Worm (Caenorhabditis elegans) whole organism, L2 larva: ENCODE results near the gene K09C6.8.
"Not testable (repeated sequence)": the region's sequence is repeated elsewhere in the genome, so short reads cannot be mapped to it uniquely, and the experiment has no call there.

Experiments used
- C34F6.9 ChIP-seq: fragments of 150-350 bp; optimal IDR thresholded peaks from 2 replicates; lab custom pipeline; 2014; ENCODE audit warnings: missing biosample characterization, missing genetic modification characterization
- F13H6.1 ChIP-seq: sonication (generic microtip); optimal IDR thresholded peaks from 2 replicates; lab custom pipeline; 2016; ENCODE audit warnings: missing genetic modification characterization, missing compliant biosample characterization
- R02D3.7 ChIP-seq: fragments of 150-350 bp; optimal IDR thresholded peaks from 2 replicates; lab custom pipeline; 2014; ENCODE audit warnings: missing biosample characterization, missing genetic modification characterization
- alr-1 ChIP-seq: fragments of 150-350 bp; optimal IDR thresholded peaks from 2 replicates; lab custom pipeline; 2014; ENCODE audit warnings: missing biosample characterization, missing genetic modification characterization
- aly-2 ChIP-seq: fragments of 150-350 bp; optimal IDR thresholded peaks from 2 replicates; lab custom pipeline; 2014; ENCODE audit warnings: missing biosample characterization, missing genetic modification characterization
- blmp-1 ChIP-seq: sonication (generic microtip); optimal IDR thresholded peaks from 2 replicates; lab custom pipeline; 2017; ENCODE audit warnings: missing genetic modification characterization, mild to moderate bottlenecking, missing compliant biosample characterization, antibody characterized with exemption, moderate library complexity; ENCODE audit not compliant: insufficient read depth
- ceh-82 ChIP-seq: fragments of 150-350 bp; optimal IDR thresholded peaks from 2 replicates; lab custom pipeline; 2014; ENCODE audit warnings: missing biosample characterization, missing genetic modification characterization
- dmd-4 ChIP-seq: sonication (generic microtip); optimal IDR thresholded peaks from 2 replicates; lab custom pipeline; 2017; ENCODE audit warnings: missing biosample characterization, missing genetic modification characterization
- elt-1 ChIP-seq: fragments of 150-350 bp; optimal IDR thresholded peaks from 2 replicates; lab custom pipeline; 2014; ENCODE audit warnings: missing biosample characterization, missing genetic modification characterization
- elt-3 ChIP-seq: sonication (generic microtip); optimal IDR thresholded peaks from 2 replicates; lab custom pipeline; 2017; ENCODE audit warnings: missing biosample characterization, missing genetic modification characterization
- gmeb-1 ChIP-seq: fragments of 150-350 bp; optimal IDR thresholded peaks from 2 replicates; lab custom pipeline; 2014; ENCODE audit warnings: missing biosample characterization, missing genetic modification characterization
- lin-11 ChIP-seq: fragments of 150-350 bp; sonication (generic microtip); optimal IDR thresholded peaks from 2 replicates; lab custom pipeline; 2014; ENCODE audit warnings: missing biosample characterization, missing genetic modification characterization, inconsistent platforms, mixed read lengths
- lin-13 ChIP-seq: fragments of 150-350 bp; optimal IDR thresholded peaks from 2 replicates; lab custom pipeline; 2014; ENCODE audit warnings: missing biosample characterization, missing genetic modification reagents, missing genetic modification characterization
- mab-5 ChIP-seq: fragments of 150-350 bp; optimal IDR thresholded peaks from 2 replicates; lab custom pipeline; 2014; ENCODE audit warnings: missing biosample characterization, missing genetic modification characterization
- mbf-1 ChIP-seq: sonication (generic microtip); optimal IDR thresholded peaks from 2 replicates; lab custom pipeline; 2017; ENCODE audit warnings: missing biosample characterization, missing genetic modification characterization
- nhr-10 ChIP-seq: sonication (generic microtip); optimal IDR thresholded peaks from 2 replicates; lab custom pipeline; 2017; ENCODE audit warnings: missing biosample characterization, missing genetic modification characterization
- nhr-11 ChIP-seq: fragments of 150-350 bp; optimal IDR thresholded peaks from 2 replicates; lab custom pipeline; 2014; ENCODE audit warnings: missing biosample characterization, missing genetic modification characterization
- nhr-12 ChIP-seq: fragments of 150-350 bp; optimal IDR thresholded peaks from 2 replicates; lab custom pipeline; 2014; ENCODE audit warnings: missing biosample characterization, missing genetic modification characterization
- nhr-21 ChIP-seq: fragments of 150-350 bp; optimal IDR thresholded peaks from 2 replicates; lab custom pipeline; 2014; ENCODE audit warnings: missing biosample characterization, missing genetic modification characterization
- nhr-25 ChIP-seq: fragments of 150-350 bp; sonication (generic microtip); optimal IDR thresholded peaks from 3 replicates; lab custom pipeline; 2014; ENCODE audit warnings: missing biosample characterization, missing genetic modification characterization
- nhr-6 ChIP-seq: fragments of 150-350 bp; optimal IDR thresholded peaks from 2 replicates; lab custom pipeline; 2014; ENCODE audit warnings: missing biosample characterization, missing genetic modification characterization
- nhr-77 ChIP-seq: fragments of 150-350 bp; optimal IDR thresholded peaks from 2 replicates; lab custom pipeline; 2014; ENCODE audit warnings: missing biosample characterization, missing genetic modification characterization
- peb-1 ChIP-seq: fragments of 150-350 bp; optimal IDR thresholded peaks from 2 replicates; lab custom pipeline; 2014; ENCODE audit warnings: missing biosample characterization, missing genetic modification characterization
- sem-4 ChIP-seq: fragments of 150-350 bp; optimal IDR thresholded peaks from 2 replicates; lab custom pipeline; 2014; ENCODE audit warnings: missing biosample characterization, missing genetic modification reagents, missing genetic modification characterization
- skn-1 ChIP-seq: sonication (generic microtip); optimal IDR thresholded peaks from 2 replicates; lab custom pipeline; 2017; ENCODE audit warnings: missing biosample characterization, missing genetic modification characterization
- sma-3 ChIP-seq: sonication (generic microtip); optimal IDR thresholded peaks from 2 replicates; lab custom pipeline; 2016; ENCODE audit warnings: missing genetic modification reagents, missing genetic modification characterization, missing compliant biosample characterization
- sma-9 ChIP-seq, 2 experiments: fragments of 150-350 bp in 1 of 2; sonication (generic microtip) in 1 of 2; optimal IDR thresholded peaks; 2 replicates each; lab custom pipeline; 2014 to 2016; ENCODE audit warnings: missing genetic modification characterization in 2 of 2, mild to moderate bottlenecking in 1 of 2, missing biosample characterization in 1 of 2, missing compliant biosample characterization in 1 of 2, missing genetic modification reagents in 1 of 2, moderate library complexity in 1 of 2
- snpc-4 ChIP-seq: fragments of 150-350 bp; optimal IDR thresholded peaks from 2 replicates; lab custom pipeline; 2014; ENCODE audit warnings: missing biosample characterization, missing genetic modification characterization
- unc-55 ChIP-seq: fragments of 150-350 bp; sonication (generic microtip); optimal IDR thresholded peaks from 3 replicates; lab custom pipeline; 2014; ENCODE audit warnings: missing biosample characterization, missing genetic modification reagents, missing genetic modification characterization
- unc-62 ChIP-seq: fragments of 150-350 bp; optimal IDR thresholded peaks from 2 replicates; lab custom pipeline; 2014; ENCODE audit warnings: missing biosample characterization, missing genetic modification reagents, missing genetic modification characterization
- zag-1 ChIP-seq: fragments of 150-350 bp; optimal IDR thresholded peaks from 2 replicates; lab custom pipeline; 2014; ENCODE audit warnings: missing biosample characterization, missing genetic modification characterization
- ztf-1 ChIP-seq: fragments of 200-800 bp; sonication (Bioruptor generic); conservative IDR thresholded peaks from 2 replicates; pipeline ENCODE4 v1.3.6; 2022; ENCODE audit warnings: missing genetic modification characterization, missing compliant biosample characterization
- ztf-11 ChIP-seq: sonication (generic microtip); optimal IDR thresholded peaks from 2 replicates; lab custom pipeline; 2017; ENCODE audit warnings: missing biosample characterization, missing genetic modification characterization
- ztf-4 ChIP-seq: fragments of 150-350 bp; optimal IDR thresholded peaks from 2 replicates; lab custom pipeline; 2014; ENCODE audit warnings: missing biosample characterization, missing genetic modification characterization

K09C6.8 gene

ce11 chrV:843118-843517 is at the start of gene K09C6.8:
K09C6.8 (minus strand) TSS chrV:843218.
- TF ChIP-seq skn-1 (tag; lab: Kevin White, UChicago); lin-13 (GFP tag; lab: Kevin White, UChicago); ztf-4 (tag; lab: Kevin White, UChicago): not testable (repeated sequence)

- TF ChIP-seq alr-1 (tag; lab: Kevin White, UChicago); blmp-1; aly-2 (tag; lab: Kevin White, UChicago): not testable (repeated sequence)
- TF ChIP-seq, all 48 proteins: peak for 0; not testable (repeated sequence) for 48
These were observed 47.8 kb upstream of the K09C6.8 start, which contains the start of gene srlf-22 for ce11 chrV:890835-891234. srlf-22 (plus strand) TSS chrV:891135.

- TF ChIP-seq unc-55 (GFP tag; lab: Kevin White, UChicago) = no peak
- no peak for TF ChIP-seq C34F6.9 (tag; lab: Kevin White, UChicago)
- TF ChIP-seq alr-1 (tag; lab: Kevin White, UChicago) = no peak
- TF ChIP-seq dmd-4 (tag; lab: Kevin White, UChicago) = no peak
- TF ChIP-seq sma-3 (GFP tag; lab: Kevin White, UChicago) = no peak
- no peak for TF ChIP-seq lin-11 (tag; lab: Kevin White, UChicago)
- TF ChIP-seq nhr-12 (tag; lab: Kevin White, UChicago) = no peak
- no peak for TF ChIP-seq ceh-82
- no peak for TF ChIP-seq skn-1 (tag; lab: Kevin White, UChicago)
These were observed 47.4 kb upstream of the K09C6.8 start, which contains the start of gene srlf-21 for ce11 chrV:890423-890822. srlf-21 (minus strand) TSS chrV:890523.

- TF ChIP-seq ztf-1 (GFP tag; lab: Robert Waterston, UW) (no peak), nhr-6 (tag; lab: Kevin White, UChicago) (no peak), lin-13 (GFP tag; lab: Kevin White, UChicago) (no peak), mab-5 (tag; lab: Kevin White, UChicago) (no peak), elt-3 (no peak), ztf-11 (tag; lab: Kevin White, UChicago) (no peak), nhr-25 (tag; lab: Kevin White, UChicago) (no peak), lin-11 (tag; lab: Kevin White, UChicago) (no peak), unc-62 (GFP tag; lab: Kevin White, UChicago) (no peak), nhr-12 (tag; lab: Kevin White, UChicago) (no peak), nhr-11 (no peak), sma-9 (GFP tag; optimal IDR thresholded peaks at IDR 0.05; lab: Kevin White, UChicago) (no peak), sma-9 (tag; optimal IDR thresholded peaks at IDR 0.05; lab: Kevin White, UChicago) (no peak), elt-1 (no peak), F13H6.1 (tag; lab: Kevin White, UChicago) (no peak), sem-4 (tag; lab: Kevin White, UChicago) (no peak), zag-1 (tag; lab: Kevin White, UChicago) (no peak), peb-1 (tag; lab: Kevin White, UChicago) (no peak), snpc-4 (tag; lab: Kevin White, UChicago) (no peak), skn-1 (tag; lab: Kevin White, UChicago) (no peak), R02D3.7 (no peak)
These were observed 46.2 kb upstream of the K09C6.8 start, which contains the start of gene T02B11.6 for ce11 chrV:889216-889615. T02B11.6 (minus strand) TSS chrV:889316.

ce11 chrV:884324-884723 is 41.3 kb upstream of the K09C6.8 start, which contains the start of gene srj-38:
srj-38 (minus strand) TSS chrV:884424.
- TF ChIP-seq R02D3.7 (no peak), lin-11 (tag; lab: Kevin White, UChicago) (no peak)

ce11 chrV:879171-879570 is 36.2 kb upstream of the K09C6.8 start, which contains the start of gene srg-53:
srg-53 (plus strand) TSS chrV:879471.
- no peak for TF ChIP-seq F13H6.1 (tag; lab: Kevin White, UChicago)
- TF ChIP-seq nhr-21 (tag; lab: Kevin White, UChicago) = no peak
- TF ChIP-seq mbf-1 (tag; lab: Kevin White, UChicago) = no peak
- no peak for TF ChIP-seq mab-5 (tag; lab: Kevin White, UChicago)
- TF ChIP-seq gmeb-1 (tag; lab: Kevin White, UChicago) = no peak
- no peak for TF ChIP-seq C34F6.9 (tag; lab: Kevin White, UChicago)
- TF ChIP-seq ztf-1 (GFP tag; lab: Robert Waterston, UW) = no peak
- TF ChIP-seq nhr-10 = no peak
- no peak for TF ChIP-seq nhr-77 (tag; lab: Kevin White, UChicago)
- TF ChIP-seq unc-55 (GFP tag; lab: Kevin White, UChicago) = no peak
- TF ChIP-seq, all 48 proteins: peak for 0
